Fruit fly (Drosophila melanogaster): ENCODE results near the gene CG46339.

Gene CG46339

DNA sequence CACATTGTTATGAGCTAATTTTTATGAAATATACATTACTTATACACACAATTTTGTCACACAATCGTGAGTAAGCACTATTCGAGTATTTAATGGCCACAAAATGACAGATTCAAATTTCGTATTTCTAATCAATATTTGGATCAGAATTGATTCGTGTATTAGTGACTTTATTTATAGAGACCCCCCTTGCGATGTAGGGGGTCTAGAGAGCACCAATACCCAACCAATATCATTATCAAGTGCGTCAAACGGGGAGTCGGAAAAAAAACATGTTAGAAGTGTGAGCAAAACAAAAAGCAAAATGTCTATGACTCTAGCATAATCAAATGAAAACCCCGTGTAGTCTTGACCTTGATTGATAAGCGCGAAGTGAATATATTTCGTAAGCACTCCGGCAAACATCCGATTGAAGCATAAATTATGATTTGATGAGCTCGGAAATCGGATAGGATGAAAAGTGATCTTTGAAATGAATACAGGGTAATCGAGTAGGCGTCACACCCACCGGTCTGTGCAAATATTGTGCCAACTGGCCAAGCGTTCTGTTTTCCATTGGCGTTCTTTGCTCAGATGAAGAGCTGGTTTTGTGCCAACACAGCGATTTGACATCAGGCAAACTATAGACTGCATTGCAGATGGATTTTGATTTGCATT is 36.8 kb downstream of the CG46339 start (continued):
- TF ChIP-seq CG31388 (GFP tag; optimal IDR thresholded peaks at IDR 0.05) (no peak), sima (GFP tag; optimal IDR thresholded peaks at IDR 0.05) (no peak), sd (tag; optimal IDR thresholded peaks at IDR 0.05) (no peak), CG4360 (GFP tag; IDR thresholded peaks at IDR 0.05) (no peak), en (GFP tag; optimal IDR thresholded peaks at IDR 0.05) (no peak), ems (GFP tag; optimal IDR thresholded peaks at IDR 0.05) (no peak), CG18476 (GFP tag; optimal IDR thresholded peaks at IDR 0.05) (no peak), Sox102F (GFP tag; optimal IDR thresholded peaks at IDR 0.05) (no peak), odd (GFP tag; optimal IDR thresholded peaks at IDR 0.05) (no peak), CG43689 (GFP tag; IDR thresholded peaks at IDR 0.05) (no peak), PHDP (tag; optimal IDR thresholded peaks at IDR 0.05) (peak; percentile 3), NFAT (GFP tag; IDR thresholded peaks at IDR 0.05) (no peak), CG13894 (tag; optimal IDR thresholded peaks at IDR 0.05) (peak; percentile 10), nmo (GFP tag; optimal IDR thresholded peaks at IDR 0.05) (no peak), CG12236 (GFP tag; optimal IDR thresholded peaks at IDR 0.05) (no peak), HmgZ (tag; optimal IDR thresholded peaks at IDR 0.05) (peak; percentile 43), Neu2 (GFP tag; optimal IDR thresholded peaks at IDR 0.05; ENCODE audit: borderline replicate concordance) (no peak), chif (GFP tag; optimal IDR thresholded peaks at IDR 0.05) (no peak), jigr1 (GFP tag; IDR thresholded peaks at IDR 0.05) (no peak), CG4404 (GFP tag; IDR thresholded peaks at IDR 0.05) (no peak), ind (GFP tag; optimal IDR thresholded peaks at IDR 0.05) (peak; percentile 47), tll (GFP tag; optimal IDR thresholded peaks at IDR 0.05) (no peak), CG4328 (GFP tag; optimal IDR thresholded peaks at IDR 0.05) (no peak), sr (GFP tag; IDR thresholded peaks at IDR 0.05) (no peak), CG18619 (GFP tag; optimal IDR thresholded peaks at IDR 0.05) (no peak), gsb-n (tag; optimal IDR thresholded peaks at IDR 0.05) (no peak), fd3F (GFP tag; optimal IDR thresholded peaks at IDR 0.05) (no peak), chn (GFP tag; optimal IDR thresholded peaks at IDR 0.05) (peak; percentile 24), mam (GFP tag; optimal IDR thresholded peaks at IDR 0.05) (peak; percentile 59), sim (GFP tag; IDR thresholded peaks at IDR 0.05) (no peak), CG12104 (GFP tag; optimal IDR thresholded peaks at IDR 0.05) (peak; percentile 18), lab (GFP tag; optimal IDR thresholded peaks at IDR 0.05) (peak; percentile 63), fd96Cb (tag; optimal IDR thresholded peaks at IDR 0.05) (no peak), CG4854 (GFP tag; optimal IDR thresholded peaks at IDR 0.05) (peak; percentile 7), sens-2 (GFP tag; IDR thresholded peaks at IDR 0.05) (no peak), lov (optimal IDR thresholded peaks at IDR 0.05) (no peak), lov (GFP tag; IDR thresholded peaks at IDR 0.05) (no peak), hb (GFP tag; IDR thresholded peaks at IDR 0.05; ENCODE audit: partially characterized antibody) (no peak), gt (GFP tag; IDR thresholded peaks at IDR 0.05) (no peak), gcm2 (GFP tag; optimal IDR thresholded peaks at IDR 0.05) (no peak), bsh (GFP tag; optimal IDR thresholded peaks at IDR 0.05) (no peak), CG10321 (GFP tag; IDR thresholded peaks at IDR 0.05) (no peak), H15 (GFP tag; IDR thresholded peaks at IDR 0.05) (no peak), maf-S (GFP tag; optimal IDR thresholded peaks at IDR 0.05) (peak; percentile 12), CG8765 (GFP tag; IDR thresholded peaks at IDR 0.05) (no peak), cad (GFP tag; optimal IDR thresholded peaks at IDR 0.05) (no peak), CG12155 (GFP tag; optimal IDR thresholded peaks at IDR 0.05) (no peak), CG13624 (GFP tag; optimal IDR thresholded peaks at IDR 0.05) (peak; percentile 30), mld (GFP tag; IDR thresholded peaks at IDR 0.05; ENCODE audit: partially characterized antibody) (no peak), sug (tag; optimal IDR thresholded peaks at IDR 0.05) (peak; percentile 99), ssp (GFP tag; IDR thresholded peaks at IDR 0.05) (no peak)
